Fruit fly (Drosophila melanogaster) whole organism, embryonic: ENCODE measurements around the gene P58IPK.

ENCODE experiments used
- Ada2b ChIP-seq: fragments of 200-800 bp; sonication (Bioruptor generic); IDR thresholded peaks from 2 replicates; pipeline ENCODE4 v1.3.6; 2022; ENCODE audit warnings: missing biosample characterization, missing genetic modification characterization
- B-H1 ChIP-seq: fragments of 200-800 bp; sonication (Bioruptor generic); IDR thresholded peaks from 3 replicates; pipeline ENCODE4 v1.3.6; 2022; ENCODE audit warnings: missing biosample characterization, missing genetic modification characterization
- CG10366 ChIP-seq: fragments of 200-800 bp; sonication (Bioruptor generic); IDR thresholded peaks from 2 replicates; pipeline ENCODE4 v1.3.6; 2022; ENCODE audit warnings: missing biosample characterization, missing genetic modification characterization
- CG11696 ChIP-seq: fragments of 200-800 bp; sonication (Bioruptor generic); IDR thresholded peaks from 2 replicates; pipeline ENCODE4 v1.3.6; 2022; ENCODE audit warnings: missing biosample characterization, missing genetic modification characterization
- CG12155 ChIP-seq: fragments of 200-800 bp; sonication (Bioruptor generic); optimal IDR thresholded peaks from 3 replicates; lab custom pipeline; 2016; ENCODE audit warnings: missing biosample characterization, missing genetic modification characterization
- CG13624 ChIP-seq: fragments of 200-800 bp; sonication (Bioruptor generic); optimal IDR thresholded peaks from 2 replicates; lab custom pipeline; 2016; ENCODE audit warnings: missing biosample characterization, missing genetic modification characterization
- CG15601 ChIP-seq: fragments of 200-800 bp; sonication (Bioruptor generic); optimal IDR thresholded peaks from 3 replicates; lab custom pipeline; 2019; ENCODE audit warnings: missing biosample characterization, mild to moderate bottlenecking, missing genetic modification characterization, moderate library complexity
- CG1603 ChIP-seq: fragments of 200-800 bp; sonication (Bioruptor generic); optimal IDR thresholded peaks from 2 replicates; lab custom pipeline; 2019; ENCODE audit warnings: missing biosample characterization, mild to moderate bottlenecking, missing genetic modification characterization, moderate library complexity
- CG17361 ChIP-seq: fragments of 200-800 bp; sonication (Bioruptor generic); IDR thresholded peaks from 3 replicates; pipeline ENCODE4 v1.3.6; 2022; ENCODE audit warnings: missing biosample characterization, missing genetic modification characterization
- CG1792 ChIP-seq: fragments of 200-800 bp; sonication (Bioruptor generic); optimal IDR thresholded peaks from 2 replicates; lab custom pipeline; 2016; ENCODE audit warnings: missing biosample characterization, missing genetic modification characterization
- CG1832 ChIP-seq: fragments of 200-800 bp; sonication (Bioruptor generic); optimal IDR thresholded peaks from 2 replicates; lab custom pipeline; 2017; ENCODE audit warnings: missing biosample characterization, mild to moderate bottlenecking, missing genetic modification characterization, inconsistent platforms
- CG31224 ChIP-seq: fragments of 200-800 bp; sonication (Bioruptor generic); IDR thresholded peaks from 2 replicates; pipeline ENCODE4 v1.3.6; 2022; ENCODE audit warnings: missing biosample characterization, missing genetic modification characterization
- CG5245 ChIP-seq: fragments of 200-800 bp; sonication (Bioruptor generic); optimal IDR thresholded peaks from 3 replicates; lab custom pipeline; 2016; ENCODE audit warnings: missing biosample characterization, missing genetic modification characterization
- CG7271 ChIP-seq: fragments of 200-800 bp; sonication (Bioruptor generic); optimal IDR thresholded peaks from 2 replicates; lab custom pipeline; 2018; ENCODE audit warnings: missing biosample characterization, mild to moderate bottlenecking, missing genetic modification characterization, moderate library complexity
- CG8290 ChIP-seq, 3 experiments: fragments of 200-800 bp; sonication (Bioruptor generic); optimal IDR thresholded peaks; 2 replicates each; lab custom pipeline; 2016 to 2019; ENCODE audit warnings: missing biosample characterization in 3 of 3, missing genetic modification characterization in 3 of 3, mild to moderate bottlenecking in 2 of 3, moderate library complexity in 1 of 3
- CG9215 ChIP-seq: fragments of 200-800 bp; sonication (Bioruptor generic); IDR thresholded peaks from 2 replicates; pipeline ENCODE4 v1.3.6; 2022; ENCODE audit warnings: missing biosample characterization, missing genetic modification characterization
- CG9797 ChIP-seq: fragments of 200-800 bp; sonication (Bioruptor generic); optimal IDR thresholded peaks from 3 replicates; lab custom pipeline; 2018; ENCODE audit warnings: missing biosample characterization, mild to moderate bottlenecking, missing genetic modification characterization
- CG9876 ChIP-seq: fragments of 200-800 bp; sonication (Bioruptor generic); optimal IDR thresholded peaks from 2 replicates; lab custom pipeline; 2016; ENCODE audit warnings: missing biosample characterization, missing genetic modification characterization
- E2f2 ChIP-seq: fragments of 200-800 bp; sonication (Bioruptor generic); IDR thresholded peaks from 2 replicates; pipeline ENCODE4 v1.3.6; 2022; ENCODE audit warnings: missing biosample characterization, missing genetic modification characterization
- Fer2 ChIP-seq: fragments of 200-800 bp; sonication (Bioruptor generic); optimal IDR thresholded peaks from 2 replicates; lab custom pipeline; 2018; ENCODE audit warnings: missing biosample characterization, mild to moderate bottlenecking, missing genetic modification characterization, moderate library complexity
- Gug ChIP-seq: fragments of 200-800 bp; sonication (Bioruptor generic); IDR thresholded peaks from 4 replicates; pipeline ENCODE4 v1.3.6; 2022; ENCODE audit warnings: missing biosample characterization, missing genetic modification characterization
- HLH3B ChIP-seq: fragments of 200-800 bp; sonication (Bioruptor generic); IDR thresholded peaks from 2 replicates; pipeline ENCODE4 v1.3.6; 2022; ENCODE audit warnings: missing biosample characterization, missing genetic modification characterization
- Kr ChIP-seq: fragments of 200-800 bp; sonication (Bioruptor generic); optimal IDR thresholded peaks from 2 replicates; lab custom pipeline; 2017; ENCODE audit warnings: missing biosample characterization, mild to moderate bottlenecking, missing genetic modification characterization
- Side ChIP-seq: fragments of 200-800 bp; sonication (Bioruptor generic); optimal IDR thresholded peaks from 2 replicates; lab custom pipeline; 2016; ENCODE audit warnings: missing biosample characterization, missing genetic modification characterization
- Xrp1 ChIP-seq: fragments of 200-800 bp; sonication (Bioruptor generic); IDR thresholded peaks from 2 replicates; pipeline ENCODE4 v1.3.6; 2022; ENCODE audit warnings: missing biosample characterization, missing genetic modification characterization
- aop ChIP-seq: fragments of 200-800 bp; sonication (Bioruptor generic); IDR thresholded peaks from 2 replicates; pipeline ENCODE4 v1.3.6; 2022; ENCODE audit warnings: missing biosample characterization, missing genetic modification characterization
- bbx ChIP-seq: fragments of 200-800 bp; sonication (Bioruptor generic); IDR thresholded peaks from 2 replicates; pipeline ENCODE4 v1.3.6; 2022; ENCODE audit warnings: missing biosample characterization, missing genetic modification characterization; ENCODE audit not compliant: partially characterized antibody
- bcd ChIP-seq: fragments of 200-800 bp; sonication (Bioruptor generic); optimal IDR thresholded peaks from 2 replicates; lab custom pipeline; 2017; ENCODE audit warnings: missing biosample characterization, mild to moderate bottlenecking, missing genetic modification characterization
- cato ChIP-seq: fragments of 200-800 bp; sonication (Bioruptor generic); optimal IDR thresholded peaks from 2 replicates; lab custom pipeline; 2016; ENCODE audit warnings: missing biosample characterization, missing genetic modification characterization, borderline replicate concordance
- chinmo ChIP-seq: fragments of 200-800 bp; sonication (Bioruptor generic); IDR thresholded peaks from 4 replicates; pipeline ENCODE4 v1.3.6; 2022; ENCODE audit warnings: missing biosample characterization, missing genetic modification characterization; ENCODE audit not compliant: partially characterized antibody
- chm ChIP-seq: fragments of 200-800 bp; sonication (Bioruptor generic); IDR thresholded peaks from 2 replicates; pipeline ENCODE4 v1.3.6; 2022; ENCODE audit warnings: missing biosample characterization, missing genetic modification characterization
- crol ChIP-seq: fragments of 200-800 bp; sonication (Bioruptor generic); IDR thresholded peaks from 2 replicates; pipeline ENCODE4 v1.3.6; 2022; ENCODE audit warnings: missing biosample characterization, missing genetic modification characterization
- dan ChIP-seq: fragments of 200-800 bp; sonication (Bioruptor generic); IDR thresholded peaks from 2 replicates; pipeline ENCODE4 v1.3.6; 2022; ENCODE audit warnings: missing biosample characterization, missing genetic modification characterization
- dpn ChIP-seq, 2 experiments: fragments of 200-800 bp; sonication (Bioruptor generic); optimal IDR thresholded peaks; 3 replicates each; lab custom pipeline; 2016; ENCODE audit warnings: missing biosample characterization in 2 of 2, missing genetic modification characterization in 2 of 2
- fd64A ChIP-seq: fragments of 200-800 bp; sonication (Bioruptor generic); optimal IDR thresholded peaks from 3 replicates; lab custom pipeline; 2018; ENCODE audit warnings: missing biosample characterization, mild to moderate bottlenecking, missing genetic modification characterization
- gcm ChIP-seq: fragments of 200-800 bp; sonication (Bioruptor generic); optimal IDR thresholded peaks from 2 replicates; lab custom pipeline; 2019; ENCODE audit warnings: missing biosample characterization, mild to moderate bottlenecking, missing genetic modification characterization, moderate library complexity
- gro ChIP-seq: fragments of 200-800 bp; sonication (Bioruptor generic); optimal IDR thresholded peaks from 2 replicates; lab custom pipeline; 2016; ENCODE audit warnings: missing biosample characterization, missing genetic modification characterization
- h ChIP-seq: fragments of >200 bp; optimal IDR thresholded peaks from 2 replicates; lab custom pipeline; 2017
- hkb ChIP-seq, 2 experiments: fragments of 200-800 bp in 1 of 2; fragments of >200 bp in 1 of 2; sonication (Bioruptor generic) in 1 of 2; IDR thresholded peaks in 1 of 2; optimal IDR thresholded peaks in 1 of 2; 2 replicates each; pipeline versions ENCODE4 v1.3.6 to Lab custom; 2017 to 2022; ENCODE audit warnings: missing biosample characterization in 1 of 2, missing genetic modification characterization in 1 of 2
- hth ChIP-seq: fragments of >200 bp; optimal IDR thresholded peaks from 2 replicates; lab custom pipeline; 2017; ENCODE audit warnings: inconsistent platforms
- jigr1 ChIP-seq: fragments of 200-800 bp; sonication (Bioruptor generic); IDR thresholded peaks from 3 replicates; pipeline ENCODE4 v1.3.6; 2022; ENCODE audit warnings: missing biosample characterization, missing genetic modification characterization
- kni ChIP-seq: fragments of 200-800 bp; sonication (Bioruptor generic); optimal IDR thresholded peaks from 3 replicates; lab custom pipeline; 2017; ENCODE audit warnings: mild to moderate bottlenecking, missing biosample characterization, missing genetic modification reagents, missing genetic modification characterization
- pb ChIP-seq: fragments of 200-800 bp; sonication (Bioruptor generic); optimal IDR thresholded peaks from 3 replicates; lab custom pipeline; 2016; ENCODE audit warnings: missing biosample characterization, missing genetic modification characterization
- so ChIP-seq: fragments of 200-800 bp; sonication (Bioruptor generic); IDR thresholded peaks from 3 replicates; pipeline ENCODE4 v1.3.6; 2022; ENCODE audit warnings: missing biosample characterization, missing genetic modification characterization
- stc ChIP-seq: fragments of 200-800 bp; sonication (Bioruptor generic); IDR thresholded peaks from 2 replicates; pipeline ENCODE4 v1.3.6; 2022; ENCODE audit warnings: missing biosample characterization, missing genetic modification characterization
- tio ChIP-seq: fragments of 200-800 bp; sonication (Bioruptor generic); optimal IDR thresholded peaks from 2 replicates; lab custom pipeline; 2017; ENCODE audit warnings: missing biosample characterization, missing genetic modification characterization, inconsistent platforms
- tna ChIP-seq: fragments of 200-800 bp; sonication (Bioruptor generic); IDR thresholded peaks from 2 replicates; pipeline ENCODE4 v1.3.6; 2022; ENCODE audit warnings: missing biosample characterization, missing genetic modification characterization; ENCODE audit not compliant: partially characterized antibody
- unpg ChIP-seq: fragments of 200-800 bp; sonication (Bioruptor generic); optimal IDR thresholded peaks from 3 replicates; lab custom pipeline; 2018; ENCODE audit warnings: missing biosample characterization, mild to moderate bottlenecking, missing genetic modification characterization, moderate library complexity
- zfh1 ChIP-seq: fragments of 200-800 bp; sonication (Bioruptor generic); IDR thresholded peaks from 3 replicates; pipeline ENCODE4 v1.3.6; 2022; ENCODE audit warnings: missing biosample characterization, missing genetic modification characterization

P58IPK gene

DNA sequence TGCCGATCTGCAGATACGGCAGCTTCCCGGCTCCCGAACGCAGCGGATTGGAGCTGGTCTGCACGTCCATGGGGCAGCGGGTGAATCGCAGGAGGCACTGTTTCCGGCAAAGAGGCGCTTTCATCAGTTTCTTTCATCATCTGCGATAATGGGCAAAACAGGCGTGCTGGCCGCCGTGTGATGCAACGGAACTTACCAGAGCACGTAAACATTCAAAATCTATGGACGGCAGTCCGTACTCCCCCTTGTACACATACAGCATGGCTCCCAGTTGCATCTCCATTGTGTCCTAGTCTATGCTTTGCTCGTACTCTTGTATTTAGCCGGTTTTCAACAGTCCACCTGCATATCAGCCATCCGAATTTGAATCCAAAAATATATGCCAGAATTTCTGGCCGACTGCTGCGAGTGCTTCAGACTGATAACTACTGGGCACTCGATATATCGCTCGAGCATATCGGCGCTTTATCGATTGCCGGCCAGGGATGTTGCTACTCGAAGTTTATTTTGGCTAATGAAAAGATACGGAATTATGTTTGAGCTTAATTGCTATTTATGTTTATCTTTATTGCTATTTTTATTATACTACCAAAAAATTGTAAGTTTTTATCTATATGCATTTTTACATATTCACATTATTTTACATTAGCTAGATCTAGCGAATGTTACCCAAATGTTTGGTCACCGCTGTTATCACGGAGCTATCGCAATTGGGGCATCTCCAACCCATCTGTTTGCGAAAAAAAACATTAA is 23.3 kb upstream of the P58IPK start, which contains the start of the genes CG9393 and Vps45 (continued):
- TF ChIP-seq h (no peak), CG8290 (GFP tag; optimal IDR thresholded peaks at IDR 0.05; lab: Kevin White, UChicago) (peak; percentile 47), CG8290 (tag; optimal IDR thresholded peaks at IDR 0.05; lab: Kevin White, UChicago) (no peak), bbx (GFP tag; lab: Robert Waterston, UW) (peak; percentile 92), hkb (optimal IDR thresholded peaks at IDR 0.05; lab: Kevin White, UChicago) (peak; percentile 65), hkb (GFP tag; IDR thresholded peaks at IDR 0.05; lab: Robert Waterston, UW) (0 out of 2 replicates have a peak, but pooled peaks have one; percentile 25), pb (GFP tag; lab: Kevin White, UChicago) (no peak), CG17361 (GFP tag; lab: Robert Waterston, UW) (peak; percentile 79), chm (GFP tag; lab: Robert Waterston, UW) (no peak; the same call in 1 of the 2 replicates), Kr (no peak), B-H1 (0 out of 3 replicates have a peak, but pooled peaks have one; percentile 14), jigr1 (GFP tag; lab: Robert Waterston, UW) (no peak), dan (GFP tag; lab: Robert Waterston, UW) (no peak), kni (peak; percentile 59), stc (0 out of 2 replicates have a peak, but pooled peaks have one; percentile 49), CG10366 (GFP tag; lab: Robert Waterston, UW) (peak; percentile 52; the same call in 1 of the 2 replicates), Ada2b (GFP tag; lab: Robert Waterston, UW) (peak; percentile 15; the same call in 1 of the 2 replicates), unpg (no peak), CG15601 (tag; lab: Kevin White, UChicago) (peak; percentile 64), CG11696 (GFP tag; lab: Robert Waterston, UW) (no peak), zfh1 (no peak), CG12155 (peak; percentile 63), CG13624 (GFP tag; lab: Kevin White, UChicago) (peak; percentile 62), hth (lab: Kevin White, UChicago) (no peak), Xrp1 (GFP tag; lab: Robert Waterston, UW) (peak; percentile 66), E2f2 (peak; percentile 63), CG1603 (tag; lab: Kevin White, UChicago) (no peak), gro (peak; percentile 56), crol (GFP tag; lab: Robert Waterston, UW) (no peak), cato (GFP tag; lab: Kevin White, UChicago) (peak; percentile 20), tio (no peak), fd64A (GFP tag; lab: Kevin White, UChicago) (no peak), CG7271 (no peak), so (GFP tag; lab: Robert Waterston, UW) (no peak), CG5245 (GFP tag; lab: Kevin White, UChicago) (peak; percentile 10), Gug (GFP tag; lab: Robert Waterston, UW) (peak; percentile 65; the same call in 2 of the 4 replicates), HLH3B (GFP tag; lab: Robert Waterston, UW) (no peak; the same call in 1 of the 2 replicates), bcd (GFP tag; lab: Kevin White, UChicago) (peak; percentile 55), chinmo (GFP tag; lab: Robert Waterston, UW) (peak; percentile 89; the same call in 3 of the 4 replicates), CG9876 (GFP tag; lab: Kevin White, UChicago) (peak; percentile 12), CG1832 (GFP tag; lab: Kevin White, UChicago) (no peak), CG9797 (GFP tag; lab: Kevin White, UChicago) (peak; percentile 53), CG31224 (GFP tag; lab: Robert Waterston, UW) (no peak), gcm (GFP tag; lab: Kevin White, UChicago) (no peak), tna (GFP tag; lab: Robert Waterston, UW) (peak; percentile 87), CG1792 (GFP tag; lab: Kevin White, UChicago) (no peak), aop (GFP tag; lab: Robert Waterston, UW) (no peak), Fer2 (tag; lab: Kevin White, UChicago) (peak; percentile 58), Side (GFP tag; lab: Kevin White, UChicago) (peak; percentile 23), dpn (GFP tag; optimal IDR thresholded peaks at IDR 0.05; lab: Kevin White, UChicago) (peak; percentile 77), CG9215 (GFP tag; lab: Robert Waterston, UW) (peak; percentile 63)
